Fruit fly (Drosophila melanogaster) whole organism, embryonic: Measurements from ENCODE around the gene Polr3F.
A peak's percentile ranks its signal among the peaks of the same experiment; 100 is the strongest.

Source experiments
- CG10366 ChIP-seq: fragments of 200-800 bp; sonication (Bioruptor generic); IDR thresholded peaks from 2 replicates; pipeline ENCODE4 v1.3.6; 2022; ENCODE audit warnings: missing biosample characterization, missing genetic modification characterization
- CG10565 ChIP-seq: fragments of 200-800 bp; sonication (Bioruptor generic); optimal IDR thresholded peaks from 3 replicates; lab custom pipeline; 2016; ENCODE audit warnings: missing biosample characterization, mild to moderate bottlenecking, missing genetic modification characterization
- CG1233 ChIP-seq: fragments of 200-800 bp; sonication (Bioruptor generic); optimal IDR thresholded peaks from 4 replicates; lab custom pipeline; 2018; ENCODE audit warnings: missing biosample characterization, mild to moderate bottlenecking, missing genetic modification characterization
- CG12659 ChIP-seq: fragments of 200-800 bp; sonication (Bioruptor generic); optimal IDR thresholded peaks from 3 replicates; lab custom pipeline; 2017; ENCODE audit warnings: mild to moderate bottlenecking, missing biosample characterization, missing genetic modification reagents, missing genetic modification characterization
- CG12942 ChIP-seq: fragments of 200-800 bp; sonication (Bioruptor generic); optimal IDR thresholded peaks from 3 replicates; lab custom pipeline; 2016; ENCODE audit warnings: missing biosample characterization, missing genetic modification characterization
- CG15269 ChIP-seq: fragments of 200-800 bp; sonication (Bioruptor generic); optimal IDR thresholded peaks from 2 replicates; lab custom pipeline; 2018; ENCODE audit warnings: missing biosample characterization, mild to moderate bottlenecking, missing genetic modification characterization, moderate library complexity
- CG16815 ChIP-seq: fragments of 200-800 bp; sonication (Bioruptor generic); optimal IDR thresholded peaks from 3 replicates; lab custom pipeline; 2017; ENCODE audit warnings: missing biosample characterization, mild to moderate bottlenecking, missing genetic modification characterization
- CG18764 ChIP-seq: fragments of 200-800 bp; sonication (Bioruptor generic); optimal IDR thresholded peaks from 3 replicates; lab custom pipeline; 2016; ENCODE audit warnings: missing biosample characterization, missing genetic modification characterization
- CG3847 ChIP-seq: fragments of 200-800 bp; sonication (Bioruptor generic); IDR thresholded peaks from 2 replicates; pipeline ENCODE4 v1.3.6; 2022; ENCODE audit warnings: missing biosample characterization, missing genetic modification characterization
- CG4328 ChIP-seq: fragments of 200-800 bp; sonication (Bioruptor generic); optimal IDR thresholded peaks from 3 replicates; lab custom pipeline; 2017; ENCODE audit warnings: missing biosample characterization, missing genetic modification reagents, missing genetic modification characterization
- CG6765 ChIP-seq: fragments of 200-800 bp; sonication (Bioruptor generic); optimal IDR thresholded peaks from 3 replicates; lab custom pipeline; 2017; ENCODE audit warnings: missing biosample characterization, mild to moderate bottlenecking, missing genetic modification characterization
- CG7987 ChIP-seq: fragments of 200-800 bp; sonication (Bioruptor generic); optimal IDR thresholded peaks from 2 replicates; lab custom pipeline; 2018; ENCODE audit warnings: missing biosample characterization, mild to moderate bottlenecking, missing genetic modification characterization, moderate library complexity
- CG8089 ChIP-seq: fragments of 200-800 bp; sonication (Bioruptor generic); optimal IDR thresholded peaks from 3 replicates; lab custom pipeline; 2016; ENCODE audit warnings: missing biosample characterization, missing genetic modification characterization
- CG8944 ChIP-seq: fragments of 200-800 bp; sonication (Bioruptor generic); optimal IDR thresholded peaks from 3 replicates; lab custom pipeline; 2016; ENCODE audit warnings: missing biosample characterization, missing genetic modification characterization
- CG9817 ChIP-seq: fragments of 200-800 bp; sonication (Bioruptor generic); optimal IDR thresholded peaks from 2 replicates; lab custom pipeline; 2018; ENCODE audit warnings: missing biosample characterization, mild to moderate bottlenecking, missing genetic modification characterization, moderate library complexity
- Camta ChIP-seq: fragments of 200-800 bp; sonication (Bioruptor generic); optimal IDR thresholded peaks from 2 replicates; lab custom pipeline; 2016; ENCODE audit warnings: missing biosample characterization, missing genetic modification characterization
- CkIIα-i1 ChIP-seq: fragments of 200-800 bp; sonication (Bioruptor generic); IDR thresholded peaks from 2 replicates; pipeline ENCODE4 v1.3.6; 2022; ENCODE audit warnings: missing biosample characterization, missing genetic modification characterization
- D19B ChIP-seq: fragments of 200-800 bp; sonication (Bioruptor generic); optimal IDR thresholded peaks from 2 replicates; lab custom pipeline; 2017; ENCODE audit warnings: missing biosample characterization, mild to moderate bottlenecking, missing genetic modification characterization
- Dek ChIP-seq: fragments of 200-800 bp; sonication (Bioruptor generic); optimal IDR thresholded peaks from 3 replicates; lab custom pipeline; 2019; ENCODE audit warnings: missing biosample characterization, mild to moderate bottlenecking, missing genetic modification characterization, moderate library complexity
- Fer2 ChIP-seq: fragments of 200-800 bp; sonication (Bioruptor generic); optimal IDR thresholded peaks from 2 replicates; lab custom pipeline; 2018; ENCODE audit warnings: missing biosample characterization, mild to moderate bottlenecking, missing genetic modification characterization, moderate library complexity
- Hand ChIP-seq: fragments of 200-800 bp; sonication (Bioruptor generic); optimal IDR thresholded peaks from 2 replicates; lab custom pipeline; 2017; ENCODE audit warnings: mild to moderate bottlenecking, missing biosample characterization, missing genetic modification reagents, missing genetic modification characterization
- HmgZ ChIP-seq: fragments of 200-800 bp; sonication (Bioruptor generic); optimal IDR thresholded peaks from 2 replicates; lab custom pipeline; 2018; ENCODE audit warnings: missing biosample characterization, mild to moderate bottlenecking, missing genetic modification characterization
- Hr3 ChIP-seq: fragments of 200-800 bp; sonication (Bioruptor generic); optimal IDR thresholded peaks from 3 replicates; lab custom pipeline; 2016; ENCODE audit warnings: missing biosample characterization, missing genetic modification characterization
- Kr ChIP-seq: fragments of 200-800 bp; sonication (Bioruptor generic); optimal IDR thresholded peaks from 2 replicates; lab custom pipeline; 2017; ENCODE audit warnings: missing biosample characterization, mild to moderate bottlenecking, missing genetic modification characterization
- Lhr ChIP-seq: fragments of 200-800 bp; sonication (Bioruptor generic); optimal IDR thresholded peaks from 3 replicates; lab custom pipeline; 2017; ENCODE audit warnings: mild to moderate bottlenecking, missing biosample characterization, missing genetic modification reagents, missing genetic modification characterization
- Nf-YB ChIP-seq: fragments of 200-800 bp; sonication (Bioruptor generic); optimal IDR thresholded peaks from 3 replicates; lab custom pipeline; 2019; ENCODE audit warnings: missing biosample characterization, mild to moderate bottlenecking, missing genetic modification characterization, moderate library complexity
- Pdp1 ChIP-seq, 2 experiments: fragments of 200-800 bp; sonication (Bioruptor generic); optimal IDR thresholded peaks; 3 replicates each; lab custom pipeline; 2016; ENCODE audit warnings: missing biosample characterization in 2 of 2, missing genetic modification characterization in 2 of 2, mild to moderate bottlenecking in 1 of 2, moderate library complexity in 1 of 2
- Ptx1 ChIP-seq: fragments of 200-800 bp; sonication (Bioruptor generic); IDR thresholded peaks from 2 replicates; pipeline ENCODE4 v1.3.6; 2022; ENCODE audit warnings: missing biosample characterization, missing genetic modification characterization
- Scr ChIP-seq: fragments of 200-800 bp; sonication (Bioruptor generic); IDR thresholded peaks from 2 replicates; pipeline ENCODE4 v1.3.6; 2022; ENCODE audit warnings: missing biosample characterization, missing genetic modification characterization; ENCODE audit not compliant: partially characterized antibody
- Vsx1 ChIP-seq: fragments of 200-800 bp; sonication (Bioruptor generic); optimal IDR thresholded peaks from 2 replicates; lab custom pipeline; 2017; ENCODE audit warnings: missing biosample characterization, mild to moderate bottlenecking, missing genetic modification characterization, missing genetic modification reagents
- ab ChIP-seq: fragments of 200-800 bp; sonication (Bioruptor generic); optimal IDR thresholded peaks from 2 replicates; lab custom pipeline; 2016; ENCODE audit warnings: missing biosample characterization, missing genetic modification characterization
- aop ChIP-seq: fragments of 200-800 bp; sonication (Bioruptor generic); IDR thresholded peaks from 2 replicates; pipeline ENCODE4 v1.3.6; 2022; ENCODE audit warnings: missing biosample characterization, missing genetic modification characterization
- bigmax ChIP-seq: fragments of 200-800 bp; sonication (Bioruptor generic); optimal IDR thresholded peaks from 2 replicates; lab custom pipeline; 2018; ENCODE audit warnings: missing biosample characterization, mild to moderate bottlenecking, missing genetic modification characterization
- chinmo ChIP-seq: fragments of 200-800 bp; sonication (Bioruptor generic); IDR thresholded peaks from 4 replicates; pipeline ENCODE4 v1.3.6; 2022; ENCODE audit warnings: missing biosample characterization, missing genetic modification characterization; ENCODE audit not compliant: partially characterized antibody
- crol ChIP-seq: fragments of 200-800 bp; sonication (Bioruptor generic); IDR thresholded peaks from 2 replicates; pipeline ENCODE4 v1.3.6; 2022; ENCODE audit warnings: missing biosample characterization, missing genetic modification characterization
- eyg ChIP-seq: fragments of 200-800 bp; sonication (Bioruptor generic); optimal IDR thresholded peaks from 3 replicates; lab custom pipeline; 2016; ENCODE audit warnings: missing biosample characterization, missing genetic modification characterization
- grau ChIP-seq: fragments of 200-800 bp; optimal IDR thresholded peaks from 3 replicates; lab custom pipeline; 2019; ENCODE audit warnings: missing biosample characterization, mild to moderate bottlenecking, missing genetic modification characterization, moderate library complexity
- gro ChIP-seq: fragments of 200-800 bp; sonication (Bioruptor generic); optimal IDR thresholded peaks from 2 replicates; lab custom pipeline; 2016; ENCODE audit warnings: missing biosample characterization, missing genetic modification characterization
- ind ChIP-seq: fragments of 200-800 bp; sonication (Bioruptor generic); optimal IDR thresholded peaks from 3 replicates; lab custom pipeline; 2016; ENCODE audit warnings: missing biosample characterization, missing genetic modification characterization
- kay ChIP-seq: fragments of 200-800 bp; sonication (Bioruptor generic); optimal IDR thresholded peaks from 2 replicates; lab custom pipeline; 2016; ENCODE audit warnings: missing biosample characterization, missing genetic modification characterization
- klu ChIP-seq: fragments of 200-800 bp; sonication (Bioruptor generic); IDR thresholded peaks from 2 replicates; pipeline ENCODE4 v1.3.6; 2022; ENCODE audit warnings: missing biosample characterization, missing genetic modification characterization
- onecut ChIP-seq: fragments of 200-800 bp; sonication (Bioruptor generic); IDR thresholded peaks from 2 replicates; pipeline ENCODE4 v1.3.6; 2022; ENCODE audit warnings: missing biosample characterization, missing genetic modification characterization
- org-1 ChIP-seq: fragments of 200-800 bp; sonication (Bioruptor generic); optimal IDR thresholded peaks from 2 replicates; lab custom pipeline; 2017; ENCODE audit warnings: missing biosample characterization, missing genetic modification characterization
- sc ChIP-seq, 3 experiments: fragments of >200 bp in 2 of 3; fragments of 200-800 bp in 1 of 3; sonication (Bioruptor generic) in 1 of 3; optimal IDR thresholded peaks; 2 replicates in 2 of 3; 3 replicates in 1 of 3; lab custom pipeline; 2017; ENCODE audit warnings: mild to moderate bottlenecking in 1 of 3, missing biosample characterization in 1 of 3, missing genetic modification characterization in 1 of 3, missing genetic modification reagents in 1 of 3
- ssp ChIP-seq: fragments of 200-800 bp; sonication (Bioruptor generic); IDR thresholded peaks from 2 replicates; pipeline ENCODE4 v1.3.6; 2022; ENCODE audit warnings: missing biosample characterization, missing genetic modification characterization
- trem ChIP-seq: fragments of 200-800 bp; optimal IDR thresholded peaks from 3 replicates; lab custom pipeline; 2019; ENCODE audit warnings: missing biosample characterization, mild to moderate bottlenecking, missing genetic modification characterization, moderate library complexity
- wek ChIP-seq: fragments of 200-800 bp; sonication (Bioruptor generic); optimal IDR thresholded peaks from 3 replicates; lab custom pipeline; 2018; ENCODE audit warnings: missing biosample characterization, mild to moderate bottlenecking, missing genetic modification characterization, moderate library complexity
- zen ChIP-seq: fragments of 200-800 bp; sonication (Bioruptor generic); optimal IDR thresholded peaks from 3 replicates; lab custom pipeline; 2018; ENCODE audit warnings: missing biosample characterization, mild to moderate bottlenecking, missing genetic modification characterization, moderate library complexity

Gene Polr3F

DNA sequence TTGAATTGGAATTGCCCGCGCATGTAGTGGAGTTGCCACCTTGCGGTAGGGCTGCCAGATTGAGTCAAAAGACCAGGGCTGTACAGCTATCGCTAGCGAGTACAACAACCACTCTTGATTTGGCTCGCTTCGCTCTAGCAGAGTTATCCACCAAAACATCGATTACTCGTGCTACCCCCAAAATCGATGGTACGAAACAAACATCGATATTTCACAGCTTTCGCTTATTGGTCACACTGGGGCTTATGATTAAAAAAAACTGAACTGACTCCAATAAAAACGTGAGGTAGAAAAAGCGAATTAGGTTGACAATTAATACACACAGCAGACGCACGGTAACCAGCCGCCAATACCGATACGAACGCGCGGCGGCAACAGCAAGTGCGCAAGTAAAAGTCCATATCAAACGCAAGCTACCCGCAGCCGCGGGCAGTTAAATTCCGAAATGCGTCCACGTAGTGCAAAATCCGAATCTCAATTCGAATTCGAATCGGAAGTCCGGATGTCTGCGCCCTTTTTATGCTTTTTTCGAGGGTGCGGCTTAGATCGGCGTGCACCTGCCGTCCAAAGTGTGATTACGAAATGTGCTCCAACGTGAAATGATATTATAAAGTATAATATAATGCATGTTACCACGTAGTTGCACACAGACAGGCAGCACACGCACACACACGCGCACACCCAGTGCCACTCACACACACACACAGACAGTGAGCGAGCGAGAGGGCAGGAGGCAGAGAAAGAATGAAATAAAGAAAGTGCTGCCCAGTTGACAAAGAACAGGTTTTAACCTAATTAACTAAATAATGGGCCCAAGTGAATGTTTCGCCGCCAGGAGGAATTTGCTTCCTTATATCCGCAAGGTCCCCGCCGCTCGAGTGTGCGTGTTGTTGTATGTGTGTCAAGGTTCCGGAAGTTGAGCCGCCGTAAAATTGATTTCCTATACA lies 10.4 kb downstream of the Polr3F start, which contains the start of gene Sar1 (continued):
- TF ChIP-seq CG8944 (GFP tag; lab: Kevin White, UChicago) (peak; percentile 43), Scr (GFP tag; lab: Robert Waterston, UW) (peak; percentile 90), chinmo (GFP tag; lab: Robert Waterston, UW) (peak; percentile 94; the same call in 3 of the 4 replicates), CG12659 (GFP tag; lab: Kevin White, UChicago) (peak; percentile 80), CG10565 (GFP tag; lab: Kevin White, UChicago) (no peak), CkIIα-i1 (GFP tag; lab: Robert Waterston, UW) (no peak), crol (0 out of 2 replicates have a peak, but pooled peaks have one; percentile 9), gro (GFP tag; lab: Kevin White, UChicago) (peak; percentile 81), D19B (no peak), kay (no peak), Dek (peak; percentile 41), HmgZ (tag; lab: Kevin White, UChicago) (peak; percentile 92), Vsx1 (GFP tag; lab: Kevin White, UChicago) (peak; percentile 24), CG10366 (GFP tag; lab: Robert Waterston, UW) (no peak), onecut (peak; percentile 46; the same call in 1 of the 2 replicates), Hand (GFP tag; lab: Kevin White, UChicago) (no peak), CG16815 (GFP tag; lab: Kevin White, UChicago) (no peak), sc (optimal IDR thresholded peaks at IDR 0.05; lab: Kevin White, UChicago) (no peak), sc (GFP tag; optimal IDR thresholded peaks at IDR 0.05; lab: Kevin White, UChicago) (no peak), ind (GFP tag; lab: Kevin White, UChicago) (no peak), CG18764 (GFP tag; lab: Kevin White, UChicago) (no peak), ssp (GFP tag; lab: Robert Waterston, UW) (no peak), grau (tag; lab: Kevin White, UChicago) (peak; percentile 41), CG6765 (GFP tag; lab: Kevin White, UChicago) (no peak), Camta (GFP tag; lab: Kevin White, UChicago) (peak; percentile 35), Ptx1 (GFP tag; lab: Robert Waterston, UW) (no peak), Kr (GFP tag; lab: Kevin White, UChicago) (no peak), aop (GFP tag; lab: Robert Waterston, UW) (peak; percentile 71), Fer2 (tag; lab: Kevin White, UChicago) (no peak), CG7987 (peak; percentile 14), CG9817 (tag; lab: Kevin White, UChicago) (peak; percentile 28), CG12942 (GFP tag; lab: Kevin White, UChicago) (peak; percentile 8), Nf-YB (GFP tag; lab: Kevin White, UChicago) (no peak), CG8089 (no peak), Hr3 (GFP tag; lab: Kevin White, UChicago) (peak; percentile 12), CG1233 (GFP tag; lab: Kevin White, UChicago) (no peak), bigmax (GFP tag; lab: Kevin White, UChicago) (no peak), CG15269 (tag; lab: Kevin White, UChicago) (no peak), org-1 (GFP tag; lab: Kevin White, UChicago) (no peak), wek (GFP tag; lab: Kevin White, UChicago) (no peak), trem (peak; percentile 89), klu (GFP tag; lab: Robert Waterston, UW) (no peak), CG4328 (no peak), Pdp1 (GFP tag; optimal IDR thresholded peaks at IDR 0.05; lab: Kevin White, UChicago) (peak in 1 of 2 experiments; percentile 59), ab (GFP tag; lab: Kevin White, UChicago) (no peak), CG3847 (GFP tag; lab: Robert Waterston, UW) (peak; percentile 99), zen (peak; percentile 74), Lhr (GFP tag; lab: Kevin White, UChicago) (peak; percentile 99), eyg (GFP tag; lab: Kevin White, UChicago) (no peak)
